Worm (Caenorhabditis elegans): Measurements from ENCODE around the gene ceph-41.

- TF ChIP-seq ceh-13 (GFP tag; optimal IDR thresholded peaks at IDR 0.05) (no peak), F13C5.2 (tag; optimal IDR thresholded peaks at IDR 0.05) (no peak), B0310.2 (tag; optimal IDR thresholded peaks at IDR 0.05) (no peak), flt-1 (GFP tag; IDR thresholded peaks at IDR 0.05) (no peak), ama-1 (optimal IDR thresholded peaks at IDR 0.05) (no peak), hmbx-1 (tag; optimal IDR thresholded peaks at IDR 0.05) (no peak), tra-4 (tag; optimal IDR thresholded peaks at IDR 0.05) (no peak), tbx-37 (GFP tag; conservative IDR thresholded peaks at IDR 0.05) (no peak)
Measured at ce11 chrIV:8091539-8091938, 35.5 kb upstream of the ceph-41 start.

Measured in whole organism, early embryonic.